Worm (Caenorhabditis elegans): Measurements from ENCODE around the gene R02F2.7.

The R02F2.7 gene

ce11 chrIII:5448177-5448576, 35.4 kb downstream of the R02F2.7 start, which contains the start of gene skpt-1:
Gene skpt-1, minus strand, starts transcription at chrIII:5448395.
- TF ChIP-seq snpc-4 (tag; optimal IDR thresholded peaks at IDR 0.05) (no peak), C34F6.9 (tag; optimal IDR thresholded peaks at IDR 0.05) (peak; percentile 51), fos-1 (tag; optimal IDR thresholded peaks at IDR 0.05) (peak; percentile 9), nhr-129 (tag; optimal IDR thresholded peaks at IDR 0.05) (peak; percentile 7), gmeb-1 (tag; optimal IDR thresholded peaks at IDR 0.05) (peak; percentile 82), lsy-2 (tag; optimal IDR thresholded peaks at IDR 0.05) (peak in 1 of 2 experiments; percentile 76), nhr-10 (tag; optimal IDR thresholded peaks at IDR 0.05) (no peak), unc-55 (GFP tag; optimal IDR thresholded peaks at IDR 0.05) (peak; percentile 65), zag-1 (tag; optimal IDR thresholded peaks at IDR 0.05) (no peak)

- TF ChIP-seq nhr-11 (tag; optimal IDR thresholded peaks at IDR 0.05): no peak
- no peak for TF ChIP-seq mdl-1 (tag; optimal IDR thresholded peaks at IDR 0.05)
- no peak for TF ChIP-seq blmp-1 (tag; optimal IDR thresholded peaks at IDR 0.05; ENCODE audit: insufficient read depth)
- TF ChIP-seq ceh-82 (tag; optimal IDR thresholded peaks at IDR 0.05): no peak
- no peak for TF ChIP-seq elt-1 (tag; optimal IDR thresholded peaks at IDR 0.05)
- peak; percentile 94 to 99 for TF ChIP-seq lsy-2 (tag; optimal IDR thresholded peaks at IDR 0.05)
- no peak for TF ChIP-seq ceh-16 (tag; optimal IDR thresholded peaks at IDR 0.05)
- TF ChIP-seq ztf-4 (tag; optimal IDR thresholded peaks at IDR 0.05): no peak
- TF ChIP-seq nhr-129 (tag; optimal IDR thresholded peaks at IDR 0.05): peak; percentile 66
- no peak for TF ChIP-seq elt-3 (tag; optimal IDR thresholded peaks at IDR 0.05)
- TF ChIP-seq ZK546.5 (tag; optimal IDR thresholded peaks at IDR 0.05): no peak
- no peak for TF ChIP-seq ama-1 (optimal IDR thresholded peaks at IDR 0.05)
- TF ChIP-seq nhr-6 (tag; optimal IDR thresholded peaks at IDR 0.05): no peak
- TF ChIP-seq R02D3.7 (tag; optimal IDR thresholded peaks at IDR 0.05): no peak
- no peak for TF ChIP-seq nhr-10 (tag; optimal IDR thresholded peaks at IDR 0.05)
- TF ChIP-seq fos-1 (tag; optimal IDR thresholded peaks at IDR 0.05): peak; percentile 18
- no peak for TF ChIP-seq nhr-77 (tag; optimal IDR thresholded peaks at IDR 0.05)
- TF ChIP-seq sma-9 (GFP tag; optimal IDR thresholded peaks at IDR 0.05): peak; percentile 19
- TF ChIP-seq sma-9 (tag; optimal IDR thresholded peaks at IDR 0.05): no peak
- TF ChIP-seq lin-13 (GFP tag; optimal IDR thresholded peaks at IDR 0.05): peak; percentile 44
- TF ChIP-seq nhr-21 (tag; optimal IDR thresholded peaks at IDR 0.05): no peak
- TF ChIP-seq lin-11 (tag; optimal IDR thresholded peaks at IDR 0.05): no peak
- no peak for TF ChIP-seq nhr-237 (tag; optimal IDR thresholded peaks at IDR 0.05)
- TF ChIP-seq unc-55 (GFP tag; optimal IDR thresholded peaks at IDR 0.05): peak; percentile 85
- no peak for TF ChIP-seq skn-1 (tag; optimal IDR thresholded peaks at IDR 0.05)
- peak; percentile 5 for TF ChIP-seq F13H6.1 (tag; optimal IDR thresholded peaks at IDR 0.05)
- TF ChIP-seq zag-1 (tag; optimal IDR thresholded peaks at IDR 0.05): no peak
- peak; percentile 80 for TF ChIP-seq C34F6.9 (tag; optimal IDR thresholded peaks at IDR 0.05)
- peak; percentile 41 for TF ChIP-seq crh-2 (tag; optimal IDR thresholded peaks at IDR 0.05)
These were observed 40.8 kb downstream of the R02F2.7 start, which contains the start of the genes T24G10.2 and disl-2 for ce11 chrIII:5442711-5443253. Gene T24G10.2, minus strand, starts transcription at chrIII:5442761. Gene disl-2, plus strand, starts transcription at chrIII:5443167.

- no peak for TF ChIP-seq mab-5 (tag; optimal IDR thresholded peaks at IDR 0.05)
- TF ChIP-seq nhr-12 (tag; optimal IDR thresholded peaks at IDR 0.05): no peak
- no peak for TF ChIP-seq crh-2 (tag; optimal IDR thresholded peaks at IDR 0.05)
- TF ChIP-seq ZK546.5 (tag; optimal IDR thresholded peaks at IDR 0.05): no peak
- TF ChIP-seq lsy-2 (tag; optimal IDR thresholded peaks at IDR 0.05): no peak
- TF ChIP-seq Y55F3AM.14 (GFP tag; optimal IDR thresholded peaks at IDR 0.05): no peak
- no peak for TF ChIP-seq C34F6.9 (tag; optimal IDR thresholded peaks at IDR 0.05)
- no peak for TF ChIP-seq blmp-1 (tag; optimal IDR thresholded peaks at IDR 0.05; ENCODE audit: insufficient read depth)
- no peak for TF ChIP-seq zag-1 (tag; optimal IDR thresholded peaks at IDR 0.05)
- TF ChIP-seq peb-1 (tag; optimal IDR thresholded peaks at IDR 0.05): no peak
- TF ChIP-seq alr-1 (tag; optimal IDR thresholded peaks at IDR 0.05): no peak
These were observed 43.0 kb downstream of the R02F2.7 start, which contains the start of gene W03A5.6 for ce11 chrIII:5440540-5440939. Gene W03A5.6, minus strand, starts transcription at chrIII:5440640.

- no peak for TF ChIP-seq nhr-12 (tag; optimal IDR thresholded peaks at IDR 0.05)
- TF ChIP-seq fos-1 (tag; optimal IDR thresholded peaks at IDR 0.05): peak; percentile 35
These were observed 45.5 kb downstream of the R02F2.7 start for ce11 chrIII:5438064-5438463.

All from whole organism, L2 larva.